Worm (Caenorhabditis elegans): ENCODE data around the gene nhr-116.

nhr-116 gene

ce11 chrV:16911294-16911693 is 740 bp upstream of the nhr-116 start (continued):
- TF ChIP-seq gei-8 (GFP tag; optimal IDR thresholded peaks at IDR 0.05), result no peak

ce11 chrV:16916079-16916478 is 4.0 kb downstream of the nhr-116 start, which contains the start of gene F09C6.10:
Gene F09C6.10 (minus strand): TSS chrV:16916179.
- no peak for TF ChIP-seq rbr-2 (tag; optimal IDR thresholded peaks at IDR 0.05)
- no peak for TF ChIP-seq hlh-11 (tag; optimal IDR thresholded peaks at IDR 0.05)
- no peak for TF ChIP-seq duxl-1 (tag; optimal IDR thresholded peaks at IDR 0.05; ENCODE audit: poor library complexity)
- no peak for TF ChIP-seq D1046.2 (GFP tag; IDR thresholded peaks at IDR 0.05)
- TF ChIP-seq tra-1 (GFP tag; IDR thresholded peaks at IDR 0.05), result no peak
- no peak for TF ChIP-seq nhr-111 (GFP tag; optimal IDR thresholded peaks at IDR 0.05)
- no peak for TF ChIP-seq daf-12 (tag; optimal IDR thresholded peaks at IDR 0.05)
- TF ChIP-seq hmg-1.1 (GFP tag; IDR thresholded peaks at IDR 0.05), result no peak
- TF ChIP-seq lim-7 (GFP tag; IDR thresholded peaks at IDR 0.05), result no peak
- no peak for TF ChIP-seq pha-4 (GFP tag; IDR thresholded peaks at IDR 0.05)
- no peak for TF ChIP-seq pha-4 (tag; optimal IDR thresholded peaks at IDR 0.05)
- TF ChIP-seq gei-8 (GFP tag; optimal IDR thresholded peaks at IDR 0.05), result no peak
- no peak for TF ChIP-seq arid-1 (GFP tag; conservative IDR thresholded peaks at IDR 0.05)
- no peak for TF ChIP-seq hif-1 (tag; optimal IDR thresholded peaks at IDR 0.05)

- no peak for TF ChIP-seq zfp-3 (GFP tag; conservative IDR thresholded peaks at IDR 0.05)
- TF ChIP-seq daf-16 (GFP tag; optimal IDR thresholded peaks at IDR 0.05), result no peak
- TF ChIP-seq daf-16 (tag; optimal IDR thresholded peaks at IDR 0.05), result no peak
- peak; percentile 18 for TF ChIP-seq aha-1 (tag)
These were observed 6.3 kb downstream of the nhr-116 start, which contains the start of the genes fbxa-206 and Y102A5C.2 for ce11 chrV:16918378-16918777. Gene fbxa-206 (minus strand): TSS chrV:16918478. Gene Y102A5C.2 (plus strand): TSS chrV:16918731.

- TF ChIP-seq F49E8.2 (tag; optimal IDR thresholded peaks at IDR 0.05; ENCODE audit: borderline replicate concordance) (peak; percentile 68), arid-1 (GFP tag; conservative IDR thresholded peaks at IDR 0.05) (no peak), lin-38 (GFP tag; IDR thresholded peaks at IDR 0.05) (peak; percentile 63)
These were observed 7.6 kb downstream of the nhr-116 start for ce11 chrV:16919675-16920074.

ce11 chrV:16921952-16922351 is 9.9 kb downstream of the nhr-116 start, which contains the start of gene Y102A5C.4:
Gene Y102A5C.4 (plus strand): TSS chrV:16922252.
- no peak for TF ChIP-seq ZK337.2 (GFP tag; IDR thresholded peaks at IDR 0.05)
- no peak for TF ChIP-seq aly-2 (tag; optimal IDR thresholded peaks at IDR 0.05)
- no peak for TF ChIP-seq lin-1 (GFP tag; IDR thresholded peaks at IDR 0.05)
- TF ChIP-seq daf-16 (GFP tag; optimal IDR thresholded peaks at IDR 0.05), result no peak
- no peak for TF ChIP-seq daf-16 (tag; optimal IDR thresholded peaks at IDR 0.05)
- TF ChIP-seq F44E2.7 (GFP tag; IDR thresholded peaks at IDR 0.05), result no peak
- TF ChIP-seq fkh-10 (GFP tag; optimal IDR thresholded peaks at IDR 0.05), result no peak
- TF ChIP-seq hmg-1.1 (GFP tag; IDR thresholded peaks at IDR 0.05), result no peak
- no peak for TF ChIP-seq madf-5 (GFP tag; IDR thresholded peaks at IDR 0.05)
- TF ChIP-seq ceh-20 (GFP tag; IDR thresholded peaks at IDR 0.05), result no peak
- no peak for TF ChIP-seq tag-97 (GFP tag; IDR thresholded peaks at IDR 0.05)
- TF ChIP-seq ceh-28 (tag; optimal IDR thresholded peaks at IDR 0.05), result no peak

ce11 chrV:16927345-16927744 is 15.3 kb downstream of the nhr-116 start, which contains the start of gene Y102A5C.36:
Gene Y102A5C.36 (minus strand): TSS chrV:16927445.
- no peak for TF ChIP-seq nhr-28 (tag; optimal IDR thresholded peaks at IDR 0.05)
- no peak for TF ChIP-seq tra-1 (GFP tag; IDR thresholded peaks at IDR 0.05)
- TF ChIP-seq saeg-2 (GFP tag; IDR thresholded peaks at IDR 0.05), result no peak
- TF ChIP-seq hlh-30 (tag; optimal IDR thresholded peaks at IDR 0.05; ENCODE audit: insufficient read depth), result no peak
- TF ChIP-seq nhr-10 (tag; optimal IDR thresholded peaks at IDR 0.05), result no peak
- TF ChIP-seq nhr-41 (GFP tag; IDR thresholded peaks at IDR 0.05), result no peak
- no peak for TF ChIP-seq mep-1 (tag; optimal IDR thresholded peaks at IDR 0.05)
- TF ChIP-seq sdz-12 (GFP tag; optimal IDR thresholded peaks at IDR 0.05), result no peak
- TF ChIP-seq nhr-111 (GFP tag; optimal IDR thresholded peaks at IDR 0.05), result no peak
- no peak for TF ChIP-seq spr-1 (tag; optimal IDR thresholded peaks at IDR 0.05)
- TF ChIP-seq Y75B8A.6 (GFP tag; IDR thresholded peaks at IDR 0.05), result no peak
- TF ChIP-seq mdt-29 (GFP tag; IDR thresholded peaks at IDR 0.05), result no peak

Data from whole organism, L4 larva.